Fruit fly (Drosophila melanogaster) whole organism, prepupa: ENCODE data around the gene CG16959.

ENCODE experiments used
- CG10631 ChIP-seq: fragments of 200-800 bp; sonication (Bioruptor generic); optimal IDR thresholded peaks from 2 replicates; lab custom pipeline; 2016; ENCODE audit warnings: missing biosample characterization, missing genetic modification characterization
- CG11294 ChIP-seq: fragments of 200-800 bp; sonication (Bioruptor generic); IDR thresholded peaks from 2 replicates; pipeline ENCODE4 v1.3.6; 2022; ENCODE audit warnings: missing biosample characterization, missing genetic modification characterization
- CG11902 ChIP-seq: fragments of 200-800 bp; sonication (Bioruptor generic); optimal IDR thresholded peaks from 3 replicates; lab custom pipeline; 2016; ENCODE audit warnings: missing biosample characterization, missing genetic modification characterization
- CG16779 ChIP-seq: fragments of 200-800 bp; sonication (Bioruptor generic); optimal IDR thresholded peaks from 3 replicates; lab custom pipeline; 2017; ENCODE audit warnings: missing biosample characterization, mild to moderate bottlenecking, missing genetic modification characterization
- CG31627 ChIP-seq: fragments of 200-800 bp; sonication (Bioruptor generic); optimal IDR thresholded peaks from 3 replicates; lab custom pipeline; 2016; ENCODE audit warnings: missing biosample characterization, missing genetic modification characterization
- CG32006 ChIP-seq: fragments of 200-800 bp; sonication (Bioruptor generic); optimal IDR thresholded peaks from 3 replicates; lab custom pipeline; 2017; ENCODE audit warnings: missing biosample characterization, mild to moderate bottlenecking, missing genetic modification characterization
- CG34406 ChIP-seq: fragments of 200-800 bp; sonication (Bioruptor generic); optimal IDR thresholded peaks from 3 replicates; lab custom pipeline; 2016; ENCODE audit warnings: missing biosample characterization, missing genetic modification characterization
- CG3919 ChIP-seq: fragments of 200-800 bp; sonication (Bioruptor generic); optimal IDR thresholded peaks from 3 replicates; lab custom pipeline; 2016; ENCODE audit warnings: missing biosample characterization, missing genetic modification characterization
- CG4318 ChIP-seq: fragments of 200-800 bp; sonication (Bioruptor generic); optimal IDR thresholded peaks from 3 replicates; lab custom pipeline; 2017; ENCODE audit warnings: missing biosample characterization, mild to moderate bottlenecking, missing genetic modification characterization
- CG6163 ChIP-seq: fragments of 200-800 bp; sonication (Bioruptor generic); IDR thresholded peaks from 3 replicates; pipeline ENCODE4 v1.3.6; 2022; ENCODE audit warnings: missing biosample characterization, missing genetic modification characterization
- CG6854 ChIP-seq: fragments of 200-800 bp; sonication (Bioruptor generic); optimal IDR thresholded peaks from 2 replicates; lab custom pipeline; 2017; ENCODE audit warnings: missing biosample characterization, mild to moderate bottlenecking, missing genetic modification characterization
- CG8319 ChIP-seq: fragments of 200-800 bp; sonication (Bioruptor generic); optimal IDR thresholded peaks from 3 replicates; lab custom pipeline; 2016; ENCODE audit warnings: missing biosample characterization, missing genetic modification characterization
- CG8632 ChIP-seq: fragments of 200-800 bp; sonication (Bioruptor generic); optimal IDR thresholded peaks from 3 replicates; lab custom pipeline; 2016; ENCODE audit warnings: missing biosample characterization, missing genetic modification characterization
- Eip78C ChIP-seq: fragments of 200-800 bp; sonication (Bioruptor generic); peaks from one replicate; lab custom pipeline; 2016; ENCODE audit warnings: missing biosample characterization, missing genetic modification characterization
- Eip93F ChIP-seq: fragments of 200-800 bp; sonication (Bioruptor generic); optimal IDR thresholded peaks from 2 replicates; lab custom pipeline; 2016; ENCODE audit warnings: missing biosample characterization, mild to moderate bottlenecking, missing genetic modification characterization
- Ets21C ChIP-seq: fragments of 200-800 bp; sonication (Bioruptor generic); optimal IDR thresholded peaks from 3 replicates; lab custom pipeline; 2016; ENCODE audit warnings: missing biosample characterization, missing genetic modification characterization
- Ets96B ChIP-seq: fragments of 200-800 bp; optimal IDR thresholded peaks from 2 replicates; lab custom pipeline; 2019; ENCODE audit warnings: missing biosample characterization, mild to moderate bottlenecking, missing genetic modification characterization, moderate library complexity
- Gug ChIP-seq: fragments of 200-800 bp; sonication (Bioruptor generic); IDR thresholded peaks from 2 replicates; pipeline ENCODE4 v1.3.6; 2022; ENCODE audit warnings: missing biosample characterization, missing genetic modification characterization
- Hr38 ChIP-seq: sonication (Bioruptor generic); optimal IDR thresholded peaks from 2 replicates; lab custom pipeline; 2016; ENCODE audit warnings: missing biosample characterization, missing genetic modification characterization
- Hr39 ChIP-seq: fragments of 200-800 bp; sonication (Bioruptor generic); optimal IDR thresholded peaks from 2 replicates; lab custom pipeline; 2016; ENCODE audit warnings: missing biosample characterization, missing genetic modification characterization
- Lpt ChIP-seq: fragments of 200-800 bp; sonication (Bioruptor generic); optimal IDR thresholded peaks from 3 replicates; lab custom pipeline; 2016; ENCODE audit warnings: missing biosample characterization, missing genetic modification characterization
- Met ChIP-seq: fragments of 200-800 bp; sonication (Bioruptor generic); optimal IDR thresholded peaks from 3 replicates; lab custom pipeline; 2016; ENCODE audit warnings: missing biosample characterization, missing genetic modification characterization
- OdsH ChIP-seq: fragments of 200-800 bp; sonication (Bioruptor generic); optimal IDR thresholded peaks from 3 replicates; lab custom pipeline; 2016; ENCODE audit warnings: missing biosample characterization, missing genetic modification characterization
- Smox ChIP-seq: fragments of 200-800 bp; sonication (Bioruptor generic); optimal IDR thresholded peaks from 3 replicates; lab custom pipeline; 2016; ENCODE audit warnings: missing biosample characterization, missing genetic modification characterization
- Sox102F ChIP-seq: fragments of 200-800 bp; sonication (Bioruptor generic); optimal IDR thresholded peaks from 2 replicates; lab custom pipeline; 2016; ENCODE audit warnings: missing biosample characterization, mild to moderate bottlenecking, missing genetic modification characterization
- Sox14 ChIP-seq: fragments of 200-800 bp; sonication (Bioruptor generic); optimal IDR thresholded peaks from 3 replicates; lab custom pipeline; 2016; ENCODE audit warnings: missing biosample characterization, missing genetic modification characterization
- Sox15 ChIP-seq: fragments of 200-800 bp; sonication (Bioruptor generic); optimal IDR thresholded peaks from 3 replicates; lab custom pipeline; 2016; ENCODE audit warnings: missing biosample characterization, missing genetic modification characterization
- achi ChIP-seq: fragments of 200-800 bp; sonication (Bioruptor generic); optimal IDR thresholded peaks from 3 replicates; lab custom pipeline; 2016; ENCODE audit warnings: missing biosample characterization, missing genetic modification characterization
- acj6 ChIP-seq: fragments of 200-800 bp; sonication (Bioruptor generic); optimal IDR thresholded peaks from 3 replicates; lab custom pipeline; 2016; ENCODE audit warnings: missing biosample characterization, missing genetic modification characterization
- cyc ChIP-seq: fragments of 200-800 bp; sonication (Bioruptor generic); optimal IDR thresholded peaks from 3 replicates; lab custom pipeline; 2016; ENCODE audit warnings: missing biosample characterization, missing genetic modification characterization
- dac ChIP-seq: fragments of 200-800 bp; sonication (Bioruptor generic); optimal IDR thresholded peaks from 2 replicates; lab custom pipeline; 2017; ENCODE audit warnings: missing biosample characterization, mild to moderate bottlenecking, missing genetic modification characterization
- eg ChIP-seq: fragments of 200-800 bp; sonication (Bioruptor generic); IDR thresholded peaks from 3 replicates; pipeline ENCODE4 v1.3.6; 2022; ENCODE audit warnings: missing biosample characterization, missing genetic modification characterization
- esn ChIP-seq: fragments of 200-800 bp; sonication (Bioruptor generic); optimal IDR thresholded peaks from 2 replicates; lab custom pipeline; 2016; ENCODE audit warnings: missing biosample characterization, mild to moderate bottlenecking, missing genetic modification characterization, moderate library complexity
- lz ChIP-seq: fragments of 200-800 bp; sonication (Bioruptor generic); optimal IDR thresholded peaks from 3 replicates; lab custom pipeline; 2016; ENCODE audit warnings: missing biosample characterization, missing genetic modification characterization
- net ChIP-seq: fragments of 200-800 bp; sonication (Bioruptor generic); optimal IDR thresholded peaks from 3 replicates; lab custom pipeline; 2016; ENCODE audit warnings: missing biosample characterization, missing genetic modification characterization
- pdm3 ChIP-seq: fragments of 200-800 bp; sonication (Bioruptor generic); optimal IDR thresholded peaks from 3 replicates; lab custom pipeline; 2016; ENCODE audit warnings: missing biosample characterization, missing genetic modification characterization
- salr ChIP-seq, 2 experiments: fragments of 200-800 bp; sonication (Bioruptor generic); optimal IDR thresholded peaks; 3 replicates each; lab custom pipeline; 2016 to 2018; ENCODE audit warnings: missing biosample characterization in 2 of 2, missing genetic modification characterization in 2 of 2, mild to moderate bottlenecking in 1 of 2
- ss ChIP-seq, 2 experiments: fragments of 200-800 bp; sonication (Bioruptor generic); optimal IDR thresholded peaks; 2 replicates in 1 of 2; 3 replicates in 1 of 2; lab custom pipeline; 2017 to 2018; ENCODE audit warnings: mild to moderate bottlenecking in 2 of 2, missing biosample characterization in 2 of 2, missing genetic modification characterization in 2 of 2, moderate library complexity in 1 of 2
- svp ChIP-seq: fragments of 200-800 bp; sonication (Bioruptor generic); peaks from one replicate; lab custom pipeline; 2016; ENCODE audit warnings: missing biosample characterization, missing genetic modification characterization
- vri ChIP-seq: fragments of 200-800 bp; sonication (Bioruptor generic); optimal IDR thresholded peaks from 3 replicates; lab custom pipeline; 2016; ENCODE audit warnings: missing biosample characterization, mild to moderate bottlenecking, missing genetic modification characterization

Gene CG16959

dm6 chr3L:15141118-15142003, 16.2 kb upstream of the CG16959 start (continued):
- TF ChIP-seq Ets96B (tag; lab: Kevin White, UChicago) (no peak), Met (GFP tag; lab: Kevin White, UChicago) (peak; percentile 62), CG31627 (GFP tag; lab: Kevin White, UChicago) (no peak), Sox14 (GFP tag; lab: Kevin White, UChicago) (peak; percentile 45), CG11294 (GFP tag; lab: Robert Waterston, UW) (no peak), esn (GFP tag; lab: Kevin White, UChicago) (peak; percentile 46), Hr39 (GFP tag; lab: Kevin White, UChicago) (peak; percentile 11), salr (GFP tag; optimal IDR thresholded peaks at IDR 0.05; lab: Kevin White, UChicago) (peak in 1 of 2 experiments; percentile 18), vri (GFP tag; lab: Kevin White, UChicago) (peak; percentile 55)

- peak; percentile 96 for TF ChIP-seq vri (GFP tag; lab: Kevin White, UChicago)
- TF ChIP-seq Eip78C (GFP tag; lab: Kevin White, UChicago), result peak; percentile 41
- no peak for TF ChIP-seq OdsH (GFP tag; lab: Kevin White, UChicago)
- TF ChIP-seq CG10631 (GFP tag; lab: Kevin White, UChicago), result no peak
- TF ChIP-seq eg (GFP tag; lab: Robert Waterston, UW), result peak; percentile 34; the same call in 1 of the 3 replicates
- peak; percentile 64 for TF ChIP-seq svp (GFP tag; lab: Kevin White, UChicago)
- no peak for TF ChIP-seq Lpt (GFP tag; lab: Kevin White, UChicago)
- peak; percentile 19; the same call in 1 of the 3 replicates for TF ChIP-seq CG6163 (GFP tag; lab: Robert Waterston, UW)
- TF ChIP-seq dac (GFP tag; lab: Kevin White, UChicago), result no peak
- TF ChIP-seq ss (GFP tag; optimal IDR thresholded peaks at IDR 0.05; lab: Kevin White, UChicago), result no peak
These were observed 15.3 kb upstream of the CG16959 start for dm6 chr3L:15140268-15140957.

- peak; percentile 19 for TF ChIP-seq Eip78C (GFP tag; lab: Kevin White, UChicago)
- TF ChIP-seq svp (GFP tag; lab: Kevin White, UChicago), result peak; percentile 78
- no peak for TF ChIP-seq Ets21C (GFP tag; lab: Kevin White, UChicago)
These were observed 12.7 kb upstream of the CG16959 start for dm6 chr3L:15137790-15138189.

- TF ChIP-seq CG6854 (GFP tag; lab: Kevin White, UChicago) (peak; percentile 97), OdsH (GFP tag; lab: Kevin White, UChicago) (peak; percentile 94), acj6 (peak; percentile 93), CG4318 (peak; percentile 88), CG11902 (GFP tag; lab: Kevin White, UChicago) (peak; percentile 83), Gug (GFP tag; lab: Robert Waterston, UW) (peak; percentile 84), cyc (GFP tag; lab: Kevin White, UChicago) (peak; percentile 95), Sox15 (peak; percentile 91), CG3919 (GFP tag; lab: Kevin White, UChicago) (peak; percentile 97), svp (GFP tag; lab: Kevin White, UChicago) (peak; percentile 98), CG16779 (tag; lab: Kevin White, UChicago) (peak; percentile 93), Sox102F (peak; percentile 99), CG10631 (GFP tag; lab: Kevin White, UChicago) (peak; percentile 92), lz (peak; percentile 98), achi (GFP tag; lab: Kevin White, UChicago) (peak; percentile 95), CG32006 (peak; percentile 95), CG34406 (peak; percentile 94), Eip93F (GFP tag; lab: Kevin White, UChicago) (peak; percentile 85), dac (GFP tag; lab: Kevin White, UChicago) (peak; percentile 93), Ets96B (tag; lab: Kevin White, UChicago) (peak; percentile 94), CG8632 (GFP tag; lab: Kevin White, UChicago) (peak; percentile 94), Smox (GFP tag; lab: Kevin White, UChicago) (peak; percentile 95), net (GFP tag; lab: Kevin White, UChicago) (peak; percentile 94), CG31627 (GFP tag; lab: Kevin White, UChicago) (peak; percentile 97), CG8319 (GFP tag; lab: Kevin White, UChicago) (peak; percentile 94), Hr38 (no peak), pdm3 (GFP tag; lab: Kevin White, UChicago) (peak; percentile 95)
These were observed 11.8 kb upstream of the CG16959 start, which contains the start of gene CG12316 for dm6 chr3L:15136659-15137572. TSS of gene CG12316 (minus strand) at chr3L:15136934.
